Fruit fly (Drosophila melanogaster): ENCODE results near the gene NimC4.

The NimC4 gene

dm6 chr2L:14020875-14021643, 26.3 kb upstream of the NimC4 start (continued):
- TF ChIP-seq Fer2 (tag; optimal IDR thresholded peaks at IDR 0.05), result no peak
- peak; percentile 78 for TF ChIP-seq Meics (GFP tag; optimal IDR thresholded peaks at IDR 0.05)
- TF ChIP-seq dysf (GFP tag; IDR thresholded peaks at IDR 0.05), result peak; percentile 63
- peak; percentile 89 for TF ChIP-seq gem (tag; optimal IDR thresholded peaks at IDR 0.05)
- TF ChIP-seq Adf1 (GFP tag; IDR thresholded peaks at IDR 0.05), result no peak
- TF ChIP-seq NFAT (GFP tag; IDR thresholded peaks at IDR 0.05), result peak; percentile 46; the same call in 1 of the 2 replicates
- peak; percentile 36; the same call in 1 of the 2 replicates for TF ChIP-seq Ada2b (GFP tag; IDR thresholded peaks at IDR 0.05)
- TF ChIP-seq CG12155 (GFP tag; optimal IDR thresholded peaks at IDR 0.05), result no peak
- peak; percentile 47 for TF ChIP-seq CG5245 (GFP tag; optimal IDR thresholded peaks at IDR 0.05)
- peak; percentile 38 for TF ChIP-seq bab2 (GFP tag; optimal IDR thresholded peaks at IDR 0.05)
- TF ChIP-seq CG7271 (tag; optimal IDR thresholded peaks at IDR 0.05), result peak; percentile 60
- no peak for TF ChIP-seq B-H2 (GFP tag; optimal IDR thresholded peaks at IDR 0.05)
- TF ChIP-seq CG10979 (tag; optimal IDR thresholded peaks at IDR 0.05), result peak; percentile 82
- TF ChIP-seq Usf (GFP tag; optimal IDR thresholded peaks at IDR 0.05), result peak; percentile 14
- peak; percentile 79; the same call in 2 of the 3 replicates for TF ChIP-seq CG2199 (GFP tag; IDR thresholded peaks at IDR 0.05)
- no peak for TF ChIP-seq usp (GFP tag; optimal IDR thresholded peaks at IDR 0.05)
- peak; percentile 61 for TF ChIP-seq CG2202 (tag; optimal IDR thresholded peaks at IDR 0.05)
- TF ChIP-seq Ravus (GFP tag; IDR thresholded peaks at IDR 0.05), result no peak
- peak; percentile 59; the same call in 1 of the 2 replicates for TF ChIP-seq CG10959 (GFP tag; IDR thresholded peaks at IDR 0.05)
- TF ChIP-seq CG6654 (GFP tag; optimal IDR thresholded peaks at IDR 0.05), result no peak
- peak; percentile 35 for TF ChIP-seq fd64A (GFP tag; optimal IDR thresholded peaks at IDR 0.05)
- TF ChIP-seq CG10543 (GFP tag; optimal IDR thresholded peaks at IDR 0.05), result no peak
- TF ChIP-seq CG15011 (GFP tag; optimal IDR thresholded peaks at IDR 0.05), result no peak
- no peak for TF ChIP-seq org-1 (GFP tag; optimal IDR thresholded peaks at IDR 0.05)
- no peak for TF ChIP-seq CG7987 (GFP tag; optimal IDR thresholded peaks at IDR 0.05)
- TF ChIP-seq CG17359 (tag; optimal IDR thresholded peaks at IDR 0.05), result peak; percentile 66
- TF ChIP-seq mam (GFP tag; optimal IDR thresholded peaks at IDR 0.05), result peak; percentile 59
- no peak for TF ChIP-seq CG15479 (GFP tag; optimal IDR thresholded peaks at IDR 0.05)
- peak; percentile 77 for TF ChIP-seq Ssrp (tag; optimal IDR thresholded peaks at IDR 0.05)
- no peak for TF ChIP-seq bbx (GFP tag; IDR thresholded peaks at IDR 0.05; ENCODE audit: partially characterized antibody)
- TF ChIP-seq Doc3 (GFP tag; IDR thresholded peaks at IDR 0.05; ENCODE audit: partially characterized antibody), result no peak
- 0 out of 3 replicates have a peak, but pooled peaks have one; percentile 17 for TF ChIP-seq CG6175 (GFP tag; IDR thresholded peaks at IDR 0.05)
- peak; percentile 62 for TF ChIP-seq E2f1 (GFP tag; IDR thresholded peaks at IDR 0.05)
- peak; percentile 21 for TF ChIP-seq twi (tag; optimal IDR thresholded peaks at IDR 0.05)
- TF ChIP-seq CG4820 (GFP tag; optimal IDR thresholded peaks at IDR 0.05), result peak; percentile 13
- TF ChIP-seq CG11560 (tag; IDR thresholded peaks at IDR 0.05), result no peak
- TF ChIP-seq schlank (tag; optimal IDR thresholded peaks at IDR 0.05), result no peak
- TF ChIP-seq CG6791 (GFP tag; IDR thresholded peaks at IDR 0.05; ENCODE audit: partially characterized antibody), result no peak
- TF ChIP-seq Fer3 (tag; optimal IDR thresholded peaks at IDR 0.05), result peak; percentile 36
- no peak for TF ChIP-seq inv (GFP tag; IDR thresholded peaks at IDR 0.05; ENCODE audit: partially characterized antibody)
- TF ChIP-seq br (optimal IDR thresholded peaks at IDR 0.05), result no peak
- no peak for TF ChIP-seq HLH4C (GFP tag; IDR thresholded peaks at IDR 0.05; ENCODE audit: partially characterized antibody)
- no peak for TF ChIP-seq CG15073 (GFP tag; optimal IDR thresholded peaks at IDR 0.05)
- TF ChIP-seq CG6813 (GFP tag; optimal IDR thresholded peaks at IDR 0.05), result peak; percentile 13
- peak; percentile 22 for TF ChIP-seq pnt (GFP tag; optimal IDR thresholded peaks at IDR 0.05)
- no peak for TF ChIP-seq her (GFP tag; optimal IDR thresholded peaks at IDR 0.05)
- 0 out of 2 replicates have a peak, but pooled peaks have one; percentile 17 for TF ChIP-seq Nf-YA (GFP tag; IDR thresholded peaks at IDR 0.05)
- peak; percentile 88 for TF ChIP-seq Med (GFP tag)
- TF ChIP-seq zen2 (GFP tag; IDR thresholded peaks at IDR 0.05; ENCODE audit: partially characterized antibody), result no peak
